Fruit fly (Drosophila melanogaster) whole organism: Measurements from ENCODE around the gene Ir76a.
A peak's percentile ranks its signal among the peaks of the same experiment; 100 is the strongest.

Experiments
- CG8478 ChIP-seq: fragments of >200 bp; optimal IDR thresholded peaks from 2 replicates; lab custom pipeline; 2018; ENCODE audit warnings: inconsistent platforms
- Dll ChIP-seq: fragments of >200 bp; optimal IDR thresholded peaks from 2 replicates; lab custom pipeline; 2017
- EcR ChIP-seq, 2 experiments: fragments of >200 bp; optimal IDR thresholded peaks; 2 replicates each; lab custom pipeline; 2017; ENCODE audit warnings: missing biosample characterization in 2 of 2, missing genetic modification characterization in 2 of 2, missing genetic modification reagents in 2 of 2
- pan ChIP-seq: fragments of >200 bp; optimal IDR thresholded peaks from 2 replicates; lab custom pipeline; 2017
- psq ChIP-seq: fragments of >200 bp; optimal IDR thresholded peaks from 2 replicates; lab custom pipeline; 2017
- usp ChIP-seq: fragments of >200 bp; optimal IDR thresholded peaks from 2 replicates; lab custom pipeline; 2017; ENCODE audit warnings: missing biosample characterization, missing genetic modification characterization, mixed read lengths

dm6 chr3L:19790929-19791687 is 8.0 kb upstream of the Ir76a start:
- TF ChIP-seq CG8478 (lab: Kevin White, UChicago) (no peak), psq (lab: Kevin White, UChicago) (no peak), Dll (lab: Kevin White, UChicago) (peak; percentile 89), usp (no peak), EcR (GFP tag; optimal IDR thresholded peaks at IDR 0.05; lab: Kevin White, UChicago) (no peak), pan (lab: Kevin White, UChicago) (no peak)
